Fruit fly (Drosophila melanogaster): ENCODE data around the gene CG42752.

DNA sequence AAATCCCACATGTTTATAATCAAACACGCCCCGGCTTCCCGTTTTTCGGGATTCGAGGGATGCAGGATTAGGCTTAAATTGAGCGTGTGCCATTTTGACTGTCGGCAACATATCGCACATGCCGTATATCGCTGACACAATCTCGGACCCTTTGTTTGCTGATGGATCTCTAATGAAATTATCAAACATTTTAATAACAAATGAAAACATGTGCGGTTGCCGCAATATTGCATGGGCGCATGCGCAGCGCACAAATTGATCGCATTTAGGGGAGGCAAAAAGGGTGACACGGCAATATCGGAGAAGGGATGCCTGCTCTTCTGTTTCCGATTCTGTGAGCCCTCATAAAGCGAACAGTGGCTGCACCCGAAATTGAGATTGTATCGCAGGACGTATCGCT lies 35.4 kb upstream of the CG42752 start:
- no peak for TF ChIP-seq Dll (optimal IDR thresholded peaks at IDR 0.05)
- no peak for TF ChIP-seq usp (GFP tag; optimal IDR thresholded peaks at IDR 0.05)
- TF ChIP-seq CG8478 (optimal IDR thresholded peaks at IDR 0.05) = no peak
